Fruit fly (Drosophila melanogaster) whole organism, wandering third instar larva: ENCODE measurements around the gene Chmp1.

Source experiments
- Abd-B ChIP-seq: fragments of >200 bp; optimal IDR thresholded peaks from 2 replicates; lab custom pipeline; 2017; ENCODE audit warnings: missing biosample characterization, missing genetic modification characterization
- CG32264 ChIP-seq: fragments of 200-800 bp; sonication (Bioruptor generic); optimal IDR thresholded peaks from 2 replicates; lab custom pipeline; 2016; ENCODE audit warnings: missing biosample characterization, missing genetic modification characterization
- CG9705 ChIP-seq: fragments of 200-800 bp; sonication (Bioruptor generic); optimal IDR thresholded peaks from 2 replicates; lab custom pipeline; 2018; ENCODE audit warnings: missing biosample characterization, mild to moderate bottlenecking, missing genetic modification characterization
- CrebA ChIP-seq: fragments of 200-800 bp; sonication (Bioruptor generic); optimal IDR thresholded peaks from 2 replicates; lab custom pipeline; 2016; ENCODE audit warnings: missing biosample characterization, mild to moderate bottlenecking, missing genetic modification characterization, borderline replicate concordance
- Dfd ChIP-seq: fragments of >200 bp; optimal IDR thresholded peaks from 2 replicates; lab custom pipeline; 2017; ENCODE audit warnings: missing biosample characterization, missing genetic modification characterization
- Dif ChIP-seq: fragments of 200-275, 200-300 bp; sonication (Bioruptor generic); optimal IDR thresholded peaks from 2 replicates; lab custom pipeline; 2018; ENCODE audit warnings: missing biosample characterization, missing genetic modification characterization; ENCODE audit not compliant: partially characterized antibody
- GATAd ChIP-seq: sonication (Bioruptor generic); optimal IDR thresholded peaks from 2 replicates; lab custom pipeline; 2016; ENCODE audit warnings: missing biosample characterization, missing genetic modification characterization
- HLH106 ChIP-seq: fragments of 200-800 bp; optimal IDR thresholded peaks from 3 replicates; lab custom pipeline; 2019; ENCODE audit warnings: missing biosample characterization, mild to moderate bottlenecking, missing genetic modification characterization, moderate library complexity
- Hr78 ChIP-seq: fragments of >200 bp; optimal IDR thresholded peaks from 2 replicates; lab custom pipeline; 2017; ENCODE audit warnings: missing biosample characterization, missing genetic modification characterization
- Hr83 ChIP-seq: fragments of 200-300 bp; sonication (Bioruptor generic); optimal IDR thresholded peaks from 2 replicates; lab custom pipeline; 2016; ENCODE audit warnings: missing biosample characterization, mild to moderate bottlenecking, missing genetic modification characterization, moderate library complexity; ENCODE audit not compliant: poor library complexity, severe bottlenecking
- Jra ChIP-seq: sonication (Bioruptor generic); optimal IDR thresholded peaks from 2 replicates; lab custom pipeline; 2016; ENCODE audit warnings: missing biosample characterization, missing genetic modification characterization
- Mio ChIP-seq: sonication (Bioruptor generic); optimal IDR thresholded peaks from 2 replicates; lab custom pipeline; 2016; ENCODE audit warnings: missing biosample characterization, missing genetic modification characterization
- Myc ChIP-seq: fragments of >200 bp; optimal IDR thresholded peaks from 2 replicates; lab custom pipeline; 2017
- N ChIP-seq: fragments of >200 bp; optimal IDR thresholded peaks from 2 replicates; lab custom pipeline; 2018; ENCODE audit warnings: missing biosample characterization, missing external identifiers, missing genetic modification characterization
- Rel ChIP-seq, 2 experiments: fragments of 200-800 bp; sonication (Bioruptor generic) in 1 of 2; optimal IDR thresholded peaks; 2 replicates in 1 of 2; 3 replicates in 1 of 2; lab custom pipeline; 2016 to 2019; ENCODE audit warnings: mild to moderate bottlenecking in 2 of 2, missing biosample characterization in 2 of 2, missing genetic modification characterization in 2 of 2, moderate library complexity in 1 of 2
- Sp1 ChIP-seq: fragments of 200-800 bp; sonication (Bioruptor generic); optimal IDR thresholded peaks from 3 replicates; lab custom pipeline; 2019; ENCODE audit warnings: missing biosample characterization, mild to moderate bottlenecking, missing genetic modification characterization, moderate library complexity
- br ChIP-seq: fragments of 200-800 bp; sonication (Bioruptor generic); optimal IDR thresholded peaks from 2 replicates; lab custom pipeline; 2016; ENCODE audit warnings: missing biosample characterization, missing genetic modification characterization
- brk ChIP-seq: fragments of 200-800 bp; sonication (Bioruptor generic); optimal IDR thresholded peaks from 2 replicates; lab custom pipeline; 2016; ENCODE audit warnings: missing biosample characterization, mild to moderate bottlenecking, missing genetic modification characterization
- dl ChIP-seq, 2 experiments: fragments of 175-275, 200-275 bp in 1 of 2; fragments of 200-275 bp in 1 of 2; sonication (Bioruptor generic); optimal IDR thresholded peaks; lab custom pipeline; 2018; ENCODE audit warnings: mild to moderate bottlenecking in 2 of 2, missing biosample characterization in 2 of 2, missing genetic modification characterization in 2 of 2, moderate library complexity in 2 of 2; ENCODE audit not compliant: partially characterized antibody in 2 of 2, insufficient read depth in 1 of 2
- dsf ChIP-seq: sonication (Bioruptor generic); optimal IDR thresholded peaks from 2 replicates; lab custom pipeline; 2016; ENCODE audit warnings: missing biosample characterization, missing genetic modification characterization, borderline replicate concordance
- ey ChIP-seq: fragments of 200-800 bp; sonication (Bioruptor generic); optimal IDR thresholded peaks from 2 replicates; lab custom pipeline; 2016; ENCODE audit warnings: missing biosample characterization, missing genetic modification characterization
- foxo ChIP-seq, 2 experiments: fragments of 200-800 bp; sonication (Bioruptor generic); optimal IDR thresholded peaks; 2 replicates in 1 of 2; 3 replicates in 1 of 2; lab custom pipeline; 2016 to 2017; ENCODE audit warnings: missing biosample characterization in 2 of 2, missing genetic modification characterization in 2 of 2
- fru ChIP-seq: fragments of 200-800 bp; sonication (Bioruptor generic); optimal IDR thresholded peaks from 3 replicates; lab custom pipeline; 2016; ENCODE audit warnings: missing biosample characterization, mild to moderate bottlenecking, missing genetic modification characterization
- h ChIP-seq: fragments of 200-800 bp; sonication (Bioruptor generic); optimal IDR thresholded peaks from 3 replicates; lab custom pipeline; 2016; ENCODE audit warnings: missing biosample characterization, mild to moderate bottlenecking, missing genetic modification characterization
- lola ChIP-seq: fragments of >200 bp; optimal IDR thresholded peaks from 2 replicates; lab custom pipeline; 2017; ENCODE audit warnings: missing biosample characterization, missing genetic modification characterization
- pan ChIP-seq: fragments of >200 bp; optimal IDR thresholded peaks from 2 replicates; lab custom pipeline; 2017
- psq ChIP-seq: fragments of 200-800 bp; sonication (Bioruptor generic); optimal IDR thresholded peaks from 3 replicates; lab custom pipeline; 2017; ENCODE audit warnings: missing biosample characterization, mild to moderate bottlenecking, missing genetic modification characterization, moderate library complexity
- rgr ChIP-seq: fragments of 200-800 bp; sonication (Bioruptor generic); optimal IDR thresholded peaks from 3 replicates; lab custom pipeline; 2016; ENCODE audit warnings: missing biosample characterization, mild to moderate bottlenecking, missing genetic modification characterization
- sage ChIP-seq: fragments of 200-800 bp; sonication (Bioruptor generic); optimal IDR thresholded peaks from 2 replicates; lab custom pipeline; 2016; ENCODE audit warnings: missing biosample characterization, mild to moderate bottlenecking, missing genetic modification characterization
- sv ChIP-seq: fragments of 200-800 bp; sonication (Bioruptor generic); optimal IDR thresholded peaks from 3 replicates; lab custom pipeline; 2016; ENCODE audit warnings: missing biosample characterization, missing genetic modification characterization
- tai ChIP-seq: sonication (Bioruptor generic); optimal IDR thresholded peaks from 2 replicates; lab custom pipeline; 2016; ENCODE audit warnings: missing biosample characterization, missing genetic modification characterization
- usp ChIP-seq: fragments of >200 bp; optimal IDR thresholded peaks from 2 replicates; lab custom pipeline; 2017; ENCODE audit warnings: missing biosample characterization, missing genetic modification characterization

Chmp1 gene

DNA sequence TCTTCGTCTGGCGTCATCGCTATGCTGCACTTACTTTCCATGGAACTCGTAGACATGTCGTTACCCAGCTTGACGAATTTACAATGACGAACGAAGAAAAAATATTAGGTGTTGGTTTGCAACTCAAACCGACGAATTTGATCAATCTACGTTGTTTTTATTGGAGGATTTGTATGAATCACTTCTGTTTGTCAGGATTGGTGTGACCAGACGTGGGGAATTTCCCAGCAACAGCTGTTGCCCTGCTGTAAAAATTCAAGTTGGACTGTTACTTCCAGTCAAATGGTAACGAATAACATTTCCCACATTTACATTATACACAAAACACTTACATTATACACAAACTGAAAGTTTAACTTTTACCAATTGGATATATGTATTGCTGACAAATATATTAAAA, at the start of gene Chmp1:
TSS of gene Chmp1 (minus strand) at position 216 of the 400 bp plus-strand sequence.
- TF ChIP-seq tai (no peak), rgr (no peak), sv (GFP tag; lab: Kevin White, UChicago) (no peak), h (GFP tag; lab: Kevin White, UChicago) (no peak), brk (GFP tag; lab: Kevin White, UChicago) (no peak), psq (GFP tag; lab: Kevin White, UChicago) (no peak), Myc (lab: Kevin White, UChicago) (no peak), Rel (GFP tag; optimal IDR thresholded peaks at IDR 0.05; lab: Kevin White, UChicago) (no peak), Rel (tag; optimal IDR thresholded peaks at IDR 0.05; lab: Kevin White, UChicago) (peak; percentile 87), dl (GFP tag; optimal IDR thresholded peaks at IDR 0.05; lab: Kevin White, UChicago; ENCODE audit: insufficient read depth in 1 of 2, partially characterized antibody in 2 of 2) (peak in 1 of 2 experiments; percentile 50), dsf (GFP tag; lab: Kevin White, UChicago) (no peak), Sp1 (GFP tag; lab: Kevin White, UChicago) (no peak), Hr78 (no peak), Jra (GFP tag; lab: Kevin White, UChicago) (peak; percentile 69)

DNA sequence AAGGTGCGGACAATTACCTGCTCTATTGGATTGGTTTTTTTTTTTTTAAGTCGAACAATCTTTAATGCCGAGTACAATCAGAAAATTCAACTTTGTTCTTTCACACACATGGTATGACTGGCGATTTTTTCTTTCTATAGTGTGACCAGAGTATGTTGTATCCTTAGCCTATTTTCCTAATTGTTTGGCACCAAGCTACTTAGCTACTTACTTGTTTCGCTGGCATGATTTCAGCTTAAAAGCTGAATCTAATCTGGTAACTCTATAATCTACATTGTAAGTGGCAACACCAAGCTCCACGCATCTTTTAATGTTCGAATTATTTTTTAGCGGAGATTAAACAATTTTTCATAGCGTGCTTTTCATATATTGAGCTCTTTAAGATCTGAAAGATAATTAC, 39.3 kb upstream of the Chmp1 start, which contains the start of gene CG12477:
TSS of gene CG12477 (minus strand) at position 101 of the 400 bp plus-strand sequence.
- no peak for TF ChIP-seq brk (GFP tag; lab: Kevin White, UChicago)
- TF ChIP-seq Dfd (GFP tag; lab: Kevin White, UChicago) = no peak
- TF ChIP-seq Hr78 = no peak
- TF ChIP-seq Dif (GFP tag; lab: Kevin White, UChicago) = no peak
- TF ChIP-seq fru (GFP tag; lab: Kevin White, UChicago) = no peak
- no peak for TF ChIP-seq Abd-B
- no peak for TF ChIP-seq dl (GFP tag; optimal IDR thresholded peaks at IDR 0.05; lab: Kevin White, UChicago; ENCODE audit: insufficient read depth in 1 of 2, partially characterized antibody in 2 of 2)
- no peak for TF ChIP-seq foxo (GFP tag; optimal IDR thresholded peaks at IDR 0.05; lab: Kevin White, UChicago)
- TF ChIP-seq lola (GFP tag; lab: Kevin White, UChicago) = no peak
- no peak for TF ChIP-seq sv (GFP tag; lab: Kevin White, UChicago)
- no peak for TF ChIP-seq rgr
- TF ChIP-seq CG32264 (GFP tag; lab: Kevin White, UChicago) = no peak
- TF ChIP-seq usp (GFP tag; lab: Kevin White, UChicago) = no peak
- no peak for TF ChIP-seq HLH106 (tag; lab: Kevin White, UChicago)
- no peak for TF ChIP-seq Hr83 (GFP tag; lab: Kevin White, UChicago)
- no peak for TF ChIP-seq Mio (GFP tag; lab: Kevin White, UChicago)
- no peak for TF ChIP-seq CG9705
- TF ChIP-seq, all 38 proteins: peak for 0

DNA sequence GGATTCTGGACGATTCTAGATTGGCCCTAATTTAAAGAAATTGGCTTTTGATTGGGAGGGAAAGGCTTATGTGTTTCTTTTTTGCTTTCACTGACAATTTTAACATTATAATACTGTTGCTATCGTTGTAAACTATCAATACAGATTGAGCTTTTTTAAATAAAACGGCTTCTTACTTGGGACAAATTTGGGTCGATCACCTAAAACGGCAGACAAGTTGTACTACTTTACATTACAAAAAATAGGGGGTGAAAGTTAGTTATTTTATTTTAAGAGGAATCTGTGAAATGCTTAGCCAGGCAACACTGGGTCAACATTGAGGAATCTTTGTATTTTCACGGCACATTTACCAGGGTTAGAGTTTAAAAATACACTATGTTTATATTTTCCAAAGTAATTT, 14.5 kb upstream of the Chmp1 start, which contains the start of gene Dic4:
TSS of gene Dic4 (minus strand) at position 101 of the 400 bp plus-strand sequence.
- TF ChIP-seq CrebA (GFP tag; lab: Kevin White, UChicago) (no peak), Rel (GFP tag; optimal IDR thresholded peaks at IDR 0.05; lab: Kevin White, UChicago) (no peak), Rel (tag; optimal IDR thresholded peaks at IDR 0.05; lab: Kevin White, UChicago) (no peak), fru (GFP tag; lab: Kevin White, UChicago) (no peak), pan (lab: Kevin White, UChicago) (no peak), Sp1 (GFP tag; lab: Kevin White, UChicago) (no peak), sage (no peak), GATAd (no peak)

DNA sequence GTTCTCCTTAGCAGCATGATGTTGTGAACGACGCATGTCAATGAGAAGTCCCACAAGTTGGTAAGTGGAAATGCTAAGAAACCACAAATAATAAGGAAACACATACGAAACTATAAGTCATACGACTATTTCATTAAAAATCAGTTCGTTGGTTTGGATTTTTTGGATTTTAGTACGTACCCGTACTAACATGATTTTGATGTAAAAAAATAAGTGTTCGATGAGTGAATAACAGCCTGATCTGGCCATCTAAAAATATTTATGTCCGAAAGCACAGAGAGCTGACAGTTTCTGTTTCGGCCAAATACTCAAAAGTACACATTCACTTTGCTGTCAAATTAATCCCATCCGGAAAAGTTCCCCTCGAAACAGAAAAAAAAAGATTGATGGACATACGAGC, 10.0 kb upstream of the Chmp1 start, which contains the start of gene CG6893:
TSS of gene CG6893 (plus strand) at position 301 of the 400 bp plus-strand sequence.
- TF ChIP-seq ey (GFP tag; lab: Kevin White, UChicago) = no peak
- TF ChIP-seq dsf (GFP tag; lab: Kevin White, UChicago) = no peak
- TF ChIP-seq sv (GFP tag; lab: Kevin White, UChicago) = no peak
- no peak for TF ChIP-seq br
- TF ChIP-seq Abd-B = no peak
- TF ChIP-seq CG9705 = no peak
- no peak for TF ChIP-seq tai
- TF ChIP-seq N (GFP tag; lab: Kevin White, UChicago) = no peak
- TF ChIP-seq brk (GFP tag; lab: Kevin White, UChicago) = no peak
- no peak for TF ChIP-seq Sp1 (GFP tag; lab: Kevin White, UChicago)
- no peak for TF ChIP-seq Dfd (GFP tag; lab: Kevin White, UChicago)
- TF ChIP-seq usp (GFP tag; lab: Kevin White, UChicago) = no peak
- no peak for TF ChIP-seq HLH106 (tag; lab: Kevin White, UChicago)
- no peak for TF ChIP-seq pan (lab: Kevin White, UChicago)
- TF ChIP-seq, all 38 proteins: peak for 0
